Worm (Caenorhabditis elegans) whole organism, young adult: ENCODE data around the gene srr-6.
"Not testable (repeated sequence)": the region's sequence is repeated elsewhere in the genome, so short reads cannot be mapped to it uniquely, and the experiment has no call there.

ENCODE experiments used
- B0035.1 ChIP-seq: sonication (generic microtip); optimal IDR thresholded peaks from 2 replicates; lab custom pipeline; 2016; ENCODE audit warnings: missing genetic modification characterization, mild to moderate bottlenecking, missing compliant biosample characterization, missing genotype, missing genetic modification reagents
- B0336.3 ChIP-seq: fragments of 200-800 bp; sonication (Bioruptor generic); IDR thresholded peaks from 2 replicates; pipeline ENCODE4 v1.3.6; 2022; ENCODE audit warnings: missing genetic modification characterization, missing compliant biosample characterization
- D2030.7 ChIP-seq: fragments of 200-800 bp; sonication (Bioruptor generic); IDR thresholded peaks from 2 replicates; pipeline ENCODE4 v1.3.6; 2022; ENCODE audit warnings: missing genetic modification reagents, missing genetic modification characterization, missing compliant biosample characterization
- F22D6.2 ChIP-seq: sonication (generic microtip); optimal IDR thresholded peaks from 2 replicates; lab custom pipeline; 2016; ENCODE audit warnings: mild to moderate bottlenecking, missing genetic modification characterization, missing compliant biosample characterization
- F33H1.4 ChIP-seq: fragments of 200-800 bp; sonication (Bioruptor generic); IDR thresholded peaks from 2 replicates; pipeline ENCODE4 v1.3.6; 2022; ENCODE audit warnings: missing genetic modification reagents, missing genetic modification characterization, missing compliant biosample characterization
- F37B4.10 ChIP-seq: fragments of 200-800 bp; sonication (Bioruptor generic); IDR thresholded peaks from 2 replicates; pipeline ENCODE4 v1.3.6; 2022; ENCODE audit warnings: missing genetic modification characterization, missing compliant biosample characterization
- F39B2.1 ChIP-seq: fragments of 200-800 bp; sonication (Bioruptor generic); IDR thresholded peaks from 2 replicates; pipeline ENCODE4 v1.3.6; 2022; ENCODE audit warnings: missing genetic modification reagents, missing genetic modification characterization, missing compliant biosample characterization
- F49E8.2 ChIP-seq: sonication (generic microtip); optimal IDR thresholded peaks from 3 replicates; lab custom pipeline; 2017; ENCODE audit warnings: missing genetic modification characterization, mild to moderate bottlenecking, missing compliant biosample characterization, antibody characterized with exemption, moderate library complexity; ENCODE audit not compliant: insufficient read depth
- Y53F4B.3 ChIP-seq: fragments of 200-800 bp; sonication (Bioruptor generic); IDR thresholded peaks from 2 replicates; pipeline ENCODE4 v1.3.6; 2022; ENCODE audit warnings: missing genetic modification reagents, missing genetic modification characterization, missing compliant biosample characterization
- Y53G8AR.9 ChIP-seq: fragments of 200-800 bp; sonication (Bioruptor generic); conservative IDR thresholded peaks from 2 replicates; pipeline ENCODE4 v1.3.6; 2022; ENCODE audit warnings: missing genetic modification reagents, missing genetic modification characterization, missing compliant biosample characterization
- Y79H2A.3 ChIP-seq: fragments of 200-800 bp; sonication (Bioruptor generic); conservative IDR thresholded peaks from 2 replicates; pipeline ENCODE4 v1.3.6; 2022; ENCODE audit warnings: missing genetic modification reagents, missing genetic modification characterization, missing compliant biosample characterization
- akir-1 ChIP-seq: fragments of 200-800 bp; sonication (Bioruptor generic); optimal IDR thresholded peaks from 2 replicates; lab custom pipeline; 2018; ENCODE audit warnings: mild to moderate bottlenecking, missing genetic modification characterization, moderate library complexity, missing compliant biosample characterization
- aptf-2 ChIP-seq: fragments of 200-800 bp; sonication (Bioruptor generic); conservative IDR thresholded peaks from 2 replicates; pipeline ENCODE4 v1.3.6; 2022; ENCODE audit warnings: missing genetic modification reagents, missing genetic modification characterization, missing compliant biosample characterization
- atf-7 ChIP-seq: sonication (generic microtip); optimal IDR thresholded peaks from 2 replicates; lab custom pipeline; 2017; ENCODE audit warnings: mild to moderate bottlenecking, missing genetic modification characterization, missing compliant biosample characterization
- athp-1 ChIP-seq: sonication (generic microtip); optimal IDR thresholded peaks from 2 replicates; lab custom pipeline; 2017; ENCODE audit warnings: mild to moderate bottlenecking, missing genetic modification characterization, missing compliant biosample characterization
- attf-3 ChIP-seq: fragments of 200-800 bp; sonication (Bioruptor generic); conservative IDR thresholded peaks from 2 replicates; pipeline ENCODE4 v1.3.6; 2022; ENCODE audit warnings: missing genetic modification reagents, missing genetic modification characterization, missing compliant biosample characterization
- attf-6 ChIP-seq: fragments of 200-800 bp; sonication (Bioruptor generic); IDR thresholded peaks from 2 replicates; pipeline ENCODE4 v1.3.6; 2022; ENCODE audit warnings: missing genetic modification reagents, missing genetic modification characterization, missing compliant biosample characterization
- cebp-1 ChIP-seq, 2 experiments: fragments of 200-800 bp in 1 of 2; sonication (Bioruptor generic) in 1 of 2; sonication (generic microtip) in 1 of 2; IDR thresholded peaks in 1 of 2; optimal IDR thresholded peaks in 1 of 2; 2 replicates each; pipeline versions ENCODE4 v1.3.6 to Lab custom; 2017 to 2022; ENCODE audit warnings: missing compliant biosample characterization in 2 of 2, missing genetic modification characterization in 2 of 2, mild to moderate bottlenecking in 1 of 2, missing genetic modification reagents in 1 of 2, moderate library complexity in 1 of 2
- ceh-100 ChIP-seq: fragments of 200-800 bp; sonication (Bioruptor generic); IDR thresholded peaks from 2 replicates; pipeline ENCODE4 v1.3.6; 2022; ENCODE audit warnings: missing genetic modification reagents, missing genetic modification characterization, missing compliant biosample characterization
- egl-18 ChIP-seq: fragments of 200-800 bp; sonication (Bioruptor generic); IDR thresholded peaks from 2 replicates; pipeline ENCODE4 v1.3.6; 2022; ENCODE audit warnings: missing genetic modification reagents, missing genetic modification characterization, missing compliant biosample characterization
- egl-44 ChIP-seq: fragments of 200-800 bp; sonication (Bioruptor generic); IDR thresholded peaks from 2 replicates; pipeline ENCODE4 v1.3.6; 2022; ENCODE audit warnings: missing genetic modification reagents, missing genetic modification characterization, missing compliant biosample characterization
- ekl-4 ChIP-seq: fragments of 200-800 bp; sonication (Bioruptor generic); IDR thresholded peaks from 2 replicates; pipeline ENCODE4 v1.3.6; 2022; ENCODE audit warnings: missing genetic modification reagents, missing genetic modification characterization, missing compliant biosample characterization
- ets-4 ChIP-seq: fragments of 200-800 bp; sonication (Bioruptor generic); optimal IDR thresholded peaks from 2 replicates; lab custom pipeline; 2018; ENCODE audit warnings: mild to moderate bottlenecking, missing genetic modification characterization, missing compliant biosample characterization
- hrde-1 ChIP-seq: sonication (generic microtip); optimal IDR thresholded peaks from 2 replicates; lab custom pipeline; 2016; ENCODE audit warnings: missing genetic modification characterization, mild to moderate bottlenecking, missing compliant biosample characterization, moderate library complexity, missing genotype, missing genetic modification reagents, borderline replicate concordance
- lin-26 ChIP-seq: fragments of 200-800 bp; sonication (Bioruptor generic); IDR thresholded peaks from 2 replicates; pipeline ENCODE4 v1.3.6; 2022; ENCODE audit warnings: missing genetic modification reagents, missing genetic modification characterization, missing compliant biosample characterization
- lir-1 ChIP-seq: fragments of 200-800 bp; sonication (Bioruptor generic); conservative IDR thresholded peaks from 2 replicates; pipeline ENCODE4 v1.3.6; 2022; ENCODE audit warnings: missing genetic modification reagents, missing genetic modification characterization, missing compliant biosample characterization
- lsy-27 ChIP-seq: sonication (generic microtip); optimal IDR thresholded peaks from 2 replicates; lab custom pipeline; 2017; ENCODE audit warnings: missing genetic modification characterization, mild to moderate bottlenecking, missing compliant biosample characterization, antibody characterized with exemption, missing genotype, borderline replicate concordance; ENCODE audit not compliant: insufficient read depth
- madf-3 ChIP-seq: fragments of 200-800 bp; sonication (Bioruptor generic); IDR thresholded peaks from 2 replicates; pipeline ENCODE4 v1.3.6; 2022; ENCODE audit warnings: missing genetic modification reagents, missing genetic modification characterization, missing compliant biosample characterization
- madf-8 ChIP-seq: fragments of 200-800 bp; sonication (Bioruptor generic); conservative IDR thresholded peaks from 2 replicates; pipeline ENCODE4 v1.3.6; 2022; ENCODE audit warnings: missing genetic modification reagents, missing genetic modification characterization, missing compliant biosample characterization
- mes-4 ChIP-seq: sonication (generic microtip); optimal IDR thresholded peaks from 2 replicates; lab custom pipeline; 2016; ENCODE audit warnings: missing genotype, missing genetic modification characterization, missing compliant biosample characterization
- nfyb-1 ChIP-seq: fragments of 200-800 bp; sonication (Bioruptor generic); IDR thresholded peaks from 2 replicates; pipeline ENCODE4 v1.3.6; 2022; ENCODE audit warnings: missing genetic modification reagents, missing genetic modification characterization, missing compliant biosample characterization
- nhr-120 ChIP-seq: fragments of 200-800 bp; sonication (Bioruptor generic); IDR thresholded peaks from 2 replicates; pipeline ENCODE4 v1.3.6; 2022; ENCODE audit warnings: missing genetic modification characterization, missing compliant biosample characterization
- nhr-90 ChIP-seq: sonication (generic microtip); optimal IDR thresholded peaks from 2 replicates; lab custom pipeline; 2016; ENCODE audit warnings: missing genotype, mild to moderate bottlenecking, missing genetic modification characterization, missing compliant biosample characterization
- pbrm-1 ChIP-seq: fragments of 200-800 bp; sonication (Bioruptor generic); IDR thresholded peaks from 2 replicates; pipeline ENCODE4 v1.3.6; 2022; ENCODE audit warnings: missing genetic modification reagents, missing genetic modification characterization, missing compliant biosample characterization
- pha-4 ChIP-seq: fragments of 150-350 bp; sonication (generic microtip); optimal IDR thresholded peaks from 2 replicates; lab custom pipeline; 2014; ENCODE audit warnings: missing biosample characterization, missing genetic modification reagents, missing genetic modification characterization
- rcor-1 ChIP-seq: fragments of 200-800 bp; sonication (Bioruptor generic); IDR thresholded peaks from 2 replicates; pipeline ENCODE4 v1.3.6; 2022; ENCODE audit warnings: missing genetic modification reagents, missing genetic modification characterization, missing compliant biosample characterization
- rpc-1 ChIP-seq, 2 experiments: fragments of 150-350 bp in 1 of 2; sonication (generic microtip) in 1 of 2; optimal IDR thresholded peaks; 2 replicates each; lab custom pipeline; 2014 to 2018; ENCODE audit warnings: missing biosample characterization in 1 of 2, missing genetic modification characterization in 1 of 2, missing genetic modification reagents in 1 of 2, missing genotype in 1 of 2
- sdz-38 ChIP-seq: sonication (generic microtip); optimal IDR thresholded peaks from 2 replicates; lab custom pipeline; 2016; ENCODE audit warnings: missing genotype, missing genetic modification characterization, missing compliant biosample characterization
- snpc-1.3 ChIP-seq: sonication (generic microtip); optimal IDR thresholded peaks from 2 replicates; lab custom pipeline; 2017; ENCODE audit warnings: missing genetic modification characterization, mild to moderate bottlenecking, missing compliant biosample characterization, antibody characterized with exemption, moderate library complexity, missing genotype, missing genetic modification reagents; ENCODE audit not compliant: insufficient read depth
- snpc-3.4 ChIP-seq: sonication (generic microtip); optimal IDR thresholded peaks from 2 replicates; lab custom pipeline; 2017; ENCODE audit warnings: missing genetic modification characterization, mild to moderate bottlenecking, missing compliant biosample characterization, antibody characterized with exemption, moderate library complexity, missing genotype, missing genetic modification reagents
- tbx-9 ChIP-seq: sonication (generic microtip); optimal IDR thresholded peaks from 2 replicates; lab custom pipeline; 2016; ENCODE audit warnings: borderline replicate concordance, missing genetic modification characterization, inconsistent platforms, missing compliant biosample characterization
- tlf-1 ChIP-seq: fragments of 200-800 bp; sonication (Bioruptor generic); optimal IDR thresholded peaks from 2 replicates; lab custom pipeline; 2018; ENCODE audit warnings: mild to moderate bottlenecking, missing genetic modification characterization, missing compliant biosample characterization
- ztf-18 ChIP-seq: sonication (generic microtip); optimal IDR thresholded peaks from 2 replicates; lab custom pipeline; 2016; ENCODE audit warnings: missing genotype, mild to moderate bottlenecking, missing genetic modification characterization, missing compliant biosample characterization
- ztf-22 ChIP-seq: fragments of 200-800 bp; sonication (Bioruptor generic); optimal IDR thresholded peaks from 2 replicates; lab custom pipeline; 2018; ENCODE audit warnings: mild to moderate bottlenecking, missing genetic modification characterization, moderate library complexity, missing compliant biosample characterization

srr-6 gene

DNA sequence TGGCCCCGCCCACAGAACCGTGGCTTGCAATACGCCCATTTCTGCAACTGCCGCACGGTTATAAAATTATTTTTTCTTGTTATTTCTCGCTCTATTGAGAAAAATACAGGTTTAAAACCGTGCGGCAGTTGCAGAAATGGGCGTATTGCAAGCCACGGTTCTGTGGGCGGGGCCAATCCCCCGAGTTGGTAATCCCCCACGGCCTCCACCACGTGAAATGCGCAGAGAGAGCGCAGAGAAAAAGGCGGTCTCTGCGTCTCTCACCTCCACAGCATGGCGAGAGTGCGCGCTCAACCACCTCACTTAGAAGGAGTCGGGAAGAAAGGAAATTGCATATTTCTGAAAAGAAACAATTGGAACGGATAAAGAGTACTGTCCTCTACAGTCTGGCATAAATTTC, 34.6 kb downstream of the srr-6 start (continued):
- peak; percentile 93 for TF ChIP-seq nfyb-1 (GFP tag; lab: Robert Waterston, UW)
- TF ChIP-seq cebp-1 (GFP tag; IDR thresholded peaks at IDR 0.05; lab: Robert Waterston, UW) = peak; percentile 66; the same call in 1 of the 2 replicates
- TF ChIP-seq cebp-1 (tag; optimal IDR thresholded peaks at IDR 0.05; lab: Kevin White, UChicago) = not testable (repeated sequence)
- TF ChIP-seq Y53G8AR.9 (GFP tag; lab: Robert Waterston, UW) = peak; percentile 77
- TF ChIP-seq rcor-1 (GFP tag; lab: Robert Waterston, UW) = peak; percentile 86
- TF ChIP-seq attf-3 (GFP tag; lab: Robert Waterston, UW) = peak; percentile 68
- peak; percentile 93 for TF ChIP-seq ceh-100 (GFP tag; lab: Robert Waterston, UW)
- TF ChIP-seq ekl-4 (GFP tag; lab: Robert Waterston, UW) = peak; percentile 86
- peak; percentile 15; the same call in 1 of the 2 replicates for TF ChIP-seq attf-6
- peak; percentile 41; the same call in 1 of the 2 replicates for TF ChIP-seq lir-1 (GFP tag; lab: Robert Waterston, UW)
- TF ChIP-seq lin-26 (GFP tag; lab: Robert Waterston, UW) = peak; percentile 66; the same call in 1 of the 2 replicates
- peak; percentile 78 for TF ChIP-seq ztf-18 (tag; lab: Kevin White, UChicago)
- peak; percentile 60 for TF ChIP-seq madf-8

ce11 chrV:5049333-5049942, 36.8 kb downstream of the srr-6 start, which contains the start of the genes pqn-51 and K11D12.14:
pqn-51 (plus strand) TSS chrV:5049607.
K11D12.14 (plus strand) TSS chrV:5049636.
- TF ChIP-seq F22D6.2 (tag; lab: Kevin White, UChicago) (peak; percentile 35), aptf-2 (GFP tag; lab: Robert Waterston, UW) (no peak), ekl-4 (GFP tag; lab: Robert Waterston, UW) (peak; percentile 96), mes-4 (tag; lab: Kevin White, UChicago) (no peak), F33H1.4 (peak; percentile 73), D2030.7 (peak; percentile 90), madf-3 (GFP tag; lab: Robert Waterston, UW) (0 out of 2 replicates have a peak, but pooled peaks have one; percentile 64), Y53F4B.3 (no peak), F49E8.2 (tag; lab: Kevin White, UChicago) (no peak), hrde-1 (tag; lab: Kevin White, UChicago) (no peak), snpc-1.3 (tag; lab: Kevin White, UChicago) (peak; percentile 7), tlf-1 (peak; percentile 61), F39B2.1 (GFP tag; lab: Robert Waterston, UW) (no peak), nhr-120 (no peak), atf-7 (peak; percentile 99), Y79H2A.3 (0 out of 2 replicates have a peak, but pooled peaks have one; percentile 60), pha-4 (peak; percentile 51), rcor-1 (GFP tag; lab: Robert Waterston, UW) (peak; percentile 93), egl-44 (peak; percentile 76; the same call in 1 of the 2 replicates), akir-1 (GFP tag; lab: Kevin White, UChicago) (no peak), F37B4.10 (GFP tag; lab: Robert Waterston, UW) (0 out of 2 replicates have a peak, but pooled peaks have one; percentile 6), egl-18 (GFP tag; lab: Robert Waterston, UW) (peak; percentile 71; the same call in 1 of the 2 replicates), ztf-22 (GFP tag; lab: Kevin White, UChicago) (no peak), athp-1 (tag; lab: Kevin White, UChicago) (peak; percentile 71), snpc-3.4 (tag; lab: Kevin White, UChicago) (no peak), tbx-9 (tag; lab: Kevin White, UChicago) (no peak), lsy-27 (tag; lab: Kevin White, UChicago) (no peak), pbrm-1 (GFP tag; lab: Robert Waterston, UW) (peak; percentile 88), ets-4 (GFP tag; lab: Kevin White, UChicago) (peak; percentile 57), nhr-90 (tag; lab: Kevin White, UChicago) (peak; percentile 8), B0035.1 (tag; lab: Kevin White, UChicago) (peak; percentile 19), sdz-38 (no peak), B0336.3 (GFP tag; lab: Robert Waterston, UW) (no peak), rpc-1 (optimal IDR thresholded peaks at IDR 0.05; lab: Kevin White, UChicago) (no peak), rpc-1 (tag; optimal IDR thresholded peaks at IDR 0.05; lab: Kevin White, UChicago) (no peak)
